Fruit fly (Drosophila melanogaster): ENCODE measurements around the gene MsrA.

The MsrA gene

dm6 chr3L:15514814-15515495 is 4.1 kb downstream of the MsrA start:
- TF ChIP-seq psq (GFP tag; optimal IDR thresholded peaks at IDR 0.05) (no peak), h (GFP tag; optimal IDR thresholded peaks at IDR 0.05) (no peak), Dfd (GFP tag; optimal IDR thresholded peaks at IDR 0.05) (no peak), Rel (GFP tag; optimal IDR thresholded peaks at IDR 0.05) (no peak), Rel (tag; optimal IDR thresholded peaks at IDR 0.05) (no peak)

dm6 chr3L:15516440-15516839 is 5.6 kb downstream of the MsrA start:
- TF ChIP-seq dmrt93B (GFP tag; optimal IDR thresholded peaks at IDR 0.05) (no peak), Myc (optimal IDR thresholded peaks at IDR 0.05) (peak; percentile 75), Rel (GFP tag; optimal IDR thresholded peaks at IDR 0.05) (no peak), Rel (tag; optimal IDR thresholded peaks at IDR 0.05) (no peak), usp (GFP tag; optimal IDR thresholded peaks at IDR 0.05) (no peak), N (GFP tag; optimal IDR thresholded peaks at IDR 0.05) (peak; percentile 88)

dm6 chr3L:15516956-15517355 is 6.1 kb downstream of the MsrA start, which contains the start of gene CG13454:
CG13454 (minus strand) TSS chr3L:15517056.
- TF ChIP-seq CrebA (GFP tag; optimal IDR thresholded peaks at IDR 0.05; ENCODE audit: borderline replicate concordance) = no peak
- no peak for TF ChIP-seq h (GFP tag; optimal IDR thresholded peaks at IDR 0.05)
- no peak for TF ChIP-seq ey (GFP tag; optimal IDR thresholded peaks at IDR 0.05)
- TF ChIP-seq GATAd (GFP tag; optimal IDR thresholded peaks at IDR 0.05) = no peak
- no peak for TF ChIP-seq Hr78 (GFP tag; optimal IDR thresholded peaks at IDR 0.05)
- TF ChIP-seq sage (GFP tag; optimal IDR thresholded peaks at IDR 0.05) = no peak
- no peak for TF ChIP-seq Dif (GFP tag; optimal IDR thresholded peaks at IDR 0.05; ENCODE audit: partially characterized antibody)
- TF ChIP-seq psq (GFP tag; optimal IDR thresholded peaks at IDR 0.05) = no peak
- no peak for TF ChIP-seq sv (GFP tag; optimal IDR thresholded peaks at IDR 0.05)
- no peak for TF ChIP-seq OdsH (GFP tag; optimal IDR thresholded peaks at IDR 0.05)
- TF ChIP-seq br (GFP tag; optimal IDR thresholded peaks at IDR 0.05) = no peak
- TF ChIP-seq Vsx2 (GFP tag; optimal IDR thresholded peaks at IDR 0.05; ENCODE audit: partially characterized antibody) = no peak
- no peak for TF ChIP-seq HLH106 (tag; optimal IDR thresholded peaks at IDR 0.05)
- no peak for TF ChIP-seq N (GFP tag; optimal IDR thresholded peaks at IDR 0.05)
- no peak for TF ChIP-seq woc (GFP tag; optimal IDR thresholded peaks at IDR 0.05)
- TF ChIP-seq dl (GFP tag; optimal IDR thresholded peaks at IDR 0.05; ENCODE audit: insufficient read depth in 1 of 2, partially characterized antibody in 2 of 2) = no peak

dm6 chr3L:15517508-15517907 is 6.7 kb downstream of the MsrA start:
- no peak for TF ChIP-seq Rel (GFP tag; optimal IDR thresholded peaks at IDR 0.05)
- TF ChIP-seq Rel (tag; optimal IDR thresholded peaks at IDR 0.05) = peak; percentile 28
- no peak for TF ChIP-seq sage (GFP tag; optimal IDR thresholded peaks at IDR 0.05)
- TF ChIP-seq dsf (GFP tag; optimal IDR thresholded peaks at IDR 0.05; ENCODE audit: borderline replicate concordance) = no peak
- TF ChIP-seq Jra (GFP tag; optimal IDR thresholded peaks at IDR 0.05) = no peak
- no peak for TF ChIP-seq Hnf4 (GFP tag; optimal IDR thresholded peaks at IDR 0.05)

dm6 chr3L:15518344-15518743 is 7.5 kb downstream of the MsrA start:
- TF ChIP-seq Dif (GFP tag; optimal IDR thresholded peaks at IDR 0.05; ENCODE audit: partially characterized antibody) = no peak
- TF ChIP-seq Rel (GFP tag; optimal IDR thresholded peaks at IDR 0.05) = no peak
- peak; percentile 45 for TF ChIP-seq Rel (tag; optimal IDR thresholded peaks at IDR 0.05)

- no peak for TF ChIP-seq HLH106 (tag; optimal IDR thresholded peaks at IDR 0.05)
- no peak for TF ChIP-seq dl (GFP tag; optimal IDR thresholded peaks at IDR 0.05; ENCODE audit: insufficient read depth in 1 of 2, partially characterized antibody in 2 of 2)
- TF ChIP-seq woc (GFP tag; optimal IDR thresholded peaks at IDR 0.05) = no peak
- TF ChIP-seq pan (optimal IDR thresholded peaks at IDR 0.05) = no peak
- no peak for TF ChIP-seq dmrt93B (GFP tag; optimal IDR thresholded peaks at IDR 0.05)
- TF ChIP-seq Hnf4 (GFP tag; optimal IDR thresholded peaks at IDR 0.05) = no peak
- no peak for TF ChIP-seq Rel (GFP tag; optimal IDR thresholded peaks at IDR 0.05)
- TF ChIP-seq Rel (tag; optimal IDR thresholded peaks at IDR 0.05) = no peak
- TF ChIP-seq psq (GFP tag; optimal IDR thresholded peaks at IDR 0.05) = no peak
These were observed 8.6 kb downstream of the MsrA start, which contains the start of gene mex1 for dm6 chr3L:15519492-15519891. mex1 (minus strand) TSS chr3L:15519592.

dm6 chr3L:15519920-15520319 is 9.1 kb downstream of the MsrA start:
- TF ChIP-seq Dif (GFP tag; optimal IDR thresholded peaks at IDR 0.05; ENCODE audit: partially characterized antibody) = no peak
- no peak for TF ChIP-seq Sp1 (GFP tag; optimal IDR thresholded peaks at IDR 0.05)
- TF ChIP-seq fru (GFP tag; optimal IDR thresholded peaks at IDR 0.05) = no peak
- no peak for TF ChIP-seq HLH106 (tag; optimal IDR thresholded peaks at IDR 0.05)
- no peak for TF ChIP-seq Rel (GFP tag; optimal IDR thresholded peaks at IDR 0.05)
- TF ChIP-seq Rel (tag; optimal IDR thresholded peaks at IDR 0.05) = peak; percentile 98
- TF ChIP-seq tai (GFP tag; optimal IDR thresholded peaks at IDR 0.05) = no peak
- no peak for TF ChIP-seq dmrt93B (GFP tag; optimal IDR thresholded peaks at IDR 0.05)

Measured in whole organism, wandering third instar larva.